Worm (Caenorhabditis elegans): ENCODE results near the gene nac-2.

Gene nac-2

ce11 chrIII:9083118-9083517, 40.0 kb upstream of the nac-2 start:
- TF ChIP-seq dmd-9 (GFP tag; IDR thresholded peaks at IDR 0.05) (no peak), attf-4 (tag; optimal IDR thresholded peaks at IDR 0.05) (no peak), hmg-1.1 (GFP tag; IDR thresholded peaks at IDR 0.05) (no peak), lin-29 (GFP tag; IDR thresholded peaks at IDR 0.05) (no peak), nhr-28 (tag; optimal IDR thresholded peaks at IDR 0.05) (peak; percentile 59), daf-19 (GFP tag; conservative IDR thresholded peaks at IDR 0.05) (no peak), arid-1 (GFP tag; conservative IDR thresholded peaks at IDR 0.05) (no peak), mdl-1 (tag; optimal IDR thresholded peaks at IDR 0.05) (no peak), nhr-102 (tag; optimal IDR thresholded peaks at IDR 0.05) (no peak), ctbp-1 (GFP tag; IDR thresholded peaks at IDR 0.05) (no peak), F26F4.8 (GFP tag; conservative IDR thresholded peaks at IDR 0.05) (no peak), daf-16 (GFP tag; optimal IDR thresholded peaks at IDR 0.05) (peak in 1 of 2 experiments; percentile 75), daf-16 (tag; optimal IDR thresholded peaks at IDR 0.05) (no peak), nhr-48 (tag; optimal IDR thresholded peaks at IDR 0.05) (no peak), nhr-111 (GFP tag; optimal IDR thresholded peaks at IDR 0.05) (no peak), T26A8.4 (GFP tag; IDR thresholded peaks at IDR 0.05) (no peak), daf-12 (tag; optimal IDR thresholded peaks at IDR 0.05) (no peak), hlh-30 (tag; optimal IDR thresholded peaks at IDR 0.05; ENCODE audit: insufficient read depth) (peak; percentile 16), dmd-6 (GFP tag; IDR thresholded peaks at IDR 0.05) (no peak), F44E2.7 (GFP tag; IDR thresholded peaks at IDR 0.05) (no peak), ces-1 (GFP tag; optimal IDR thresholded peaks at IDR 0.05) (no peak), lsy-2 (tag; optimal IDR thresholded peaks at IDR 0.05) (no peak), mxl-3 (GFP tag; optimal IDR thresholded peaks at IDR 0.05) (no peak), nhr-77 (tag; optimal IDR thresholded peaks at IDR 0.05) (no peak), nhr-41 (GFP tag; IDR thresholded peaks at IDR 0.05) (no peak), sdz-12 (GFP tag; optimal IDR thresholded peaks at IDR 0.05) (no peak), set-16 (GFP tag; IDR thresholded peaks at IDR 0.05) (no peak), aha-1 (tag) (peak; percentile 69), unc-62 (GFP tag; optimal IDR thresholded peaks at IDR 0.05 in 1 of 2) (peak in 1 of 2 experiments; percentile 84), unc-62 (tag; optimal IDR thresholded peaks at IDR 0.05) (no peak), mxl-2 (GFP tag; conservative IDR thresholded peaks at IDR 0.05) (no peak), ZK337.2 (GFP tag; IDR thresholded peaks at IDR 0.05) (no peak), nhr-76 (tag; optimal IDR thresholded peaks at IDR 0.05) (no peak), dve-1 (tag; optimal IDR thresholded peaks at IDR 0.05; ENCODE audit: insufficient read depth) (no peak), hlh-11 (tag; optimal IDR thresholded peaks at IDR 0.05) (peak; percentile 52), ceh-28 (tag; optimal IDR thresholded peaks at IDR 0.05) (no peak)

ce11 chrIII:9081763-9082162, 38.7 kb upstream of the nac-2 start, which contains the start of gene far-2:
Gene far-2 (plus strand): TSS chrIII:9081828.
- TF ChIP-seq nhr-237 (tag; optimal IDR thresholded peaks at IDR 0.05) (no peak), set-16 (GFP tag; IDR thresholded peaks at IDR 0.05) (peak; percentile 75), unc-130 (GFP tag; optimal IDR thresholded peaks at IDR 0.05) (no peak), lin-29 (GFP tag; IDR thresholded peaks at IDR 0.05) (no peak), unc-62 (GFP tag; optimal IDR thresholded peaks at IDR 0.05 in 1 of 2) (peak in 1 of 2 experiments; percentile 16), unc-62 (tag; optimal IDR thresholded peaks at IDR 0.05) (no peak), nhr-42 (GFP tag; IDR thresholded peaks at IDR 0.05) (no peak), daf-8 (GFP tag; IDR thresholded peaks at IDR 0.05) (no peak)

- TF ChIP-seq dmd-6 (GFP tag; IDR thresholded peaks at IDR 0.05) (no peak), skn-1 (tag; optimal IDR thresholded peaks at IDR 0.05) (no peak), unc-62 (GFP tag; optimal IDR thresholded peaks at IDR 0.05 in 1 of 2) (peak in 1 of 2 experiments; percentile 48), unc-62 (tag; optimal IDR thresholded peaks at IDR 0.05) (no peak)
Observed at ce11 chrIII:9081055-9081454, 38.0 kb upstream of the nac-2 start, which contains the start of gene far-1. Gene far-1 (minus strand): TSS chrIII:9081179.
